Fruit fly (Drosophila melanogaster) whole organism, embryonic: Measurements from ENCODE around the gene CG43389.
A peak's percentile ranks its signal among the peaks of the same experiment; 100 is the strongest.

Experiments
- Bgb ChIP-seq: fragments of 200-800 bp; sonication (Bioruptor generic); IDR thresholded peaks from 2 replicates; pipeline ENCODE4 v1.3.6; 2022; ENCODE audit warnings: missing biosample characterization, missing genetic modification characterization; ENCODE audit not compliant: partially characterized antibody
- Blimp-1 ChIP-seq: fragments of 200-800 bp; sonication (Bioruptor generic); optimal IDR thresholded peaks from 3 replicates; lab custom pipeline; 2018; ENCODE audit warnings: missing biosample characterization, missing genetic modification characterization, mild to moderate bottlenecking, moderate library complexity, missing genetic modification reagents
- CG10209 ChIP-seq: fragments of 200-800 bp; sonication (Bioruptor generic); optimal IDR thresholded peaks from 3 replicates; lab custom pipeline; 2017; ENCODE audit warnings: missing biosample characterization, mild to moderate bottlenecking, missing genetic modification characterization, missing genetic modification reagents
- CG11085 ChIP-seq: fragments of 200-800 bp; sonication (Bioruptor generic); IDR thresholded peaks from 2 replicates; pipeline ENCODE4 v1.3.6; 2022; ENCODE audit warnings: missing biosample characterization, missing genetic modification characterization
- CG12071 ChIP-seq: fragments of 200-800 bp; sonication (Bioruptor generic); optimal IDR thresholded peaks from 3 replicates; lab custom pipeline; 2018; ENCODE audit warnings: missing biosample characterization, mild to moderate bottlenecking, missing genetic modification characterization
- CG14667 ChIP-seq: fragments of 200-800 bp; sonication (Bioruptor generic); IDR thresholded peaks from 2 replicates; pipeline ENCODE4 v1.3.6; 2022; ENCODE audit warnings: missing biosample characterization, missing genetic modification characterization
- CG15696 ChIP-seq: fragments of 200-800 bp; sonication (Bioruptor generic); optimal IDR thresholded peaks from 2 replicates; lab custom pipeline; 2019; ENCODE audit warnings: missing biosample characterization, mild to moderate bottlenecking, missing genetic modification characterization, moderate library complexity
- CG17361 ChIP-seq: fragments of 200-800 bp; sonication (Bioruptor generic); IDR thresholded peaks from 3 replicates; pipeline ENCODE4 v1.3.6; 2022; ENCODE audit warnings: missing biosample characterization, missing genetic modification characterization
- CG18262 ChIP-seq: fragments of 200-800 bp; optimal IDR thresholded peaks from 3 replicates; lab custom pipeline; 2019; ENCODE audit warnings: missing biosample characterization, mild to moderate bottlenecking, missing genetic modification characterization, moderate library complexity
- CG18764 ChIP-seq: fragments of 200-800 bp; sonication (Bioruptor generic); optimal IDR thresholded peaks from 3 replicates; lab custom pipeline; 2016; ENCODE audit warnings: missing biosample characterization, missing genetic modification characterization
- CG4360 ChIP-seq: fragments of 200-800 bp; sonication (Bioruptor generic); IDR thresholded peaks from 2 replicates; pipeline ENCODE4 v1.3.6; 2022; ENCODE audit warnings: missing biosample characterization, missing genetic modification characterization
- CG5953 ChIP-seq: fragments of 200-800 bp; sonication (Bioruptor generic); IDR thresholded peaks from 2 replicates; pipeline ENCODE4 v1.3.6; 2022; ENCODE audit warnings: missing biosample characterization, missing genetic modification characterization
- CG6254 ChIP-seq: fragments of 200-800 bp; sonication (Bioruptor generic); optimal IDR thresholded peaks from 3 replicates; lab custom pipeline; 2017; ENCODE audit warnings: mild to moderate bottlenecking, missing biosample characterization, missing genetic modification reagents, missing genetic modification characterization
- CG9727 ChIP-seq: fragments of 200-800 bp; sonication (Bioruptor generic); optimal IDR thresholded peaks from 3 replicates; lab custom pipeline; 2017; ENCODE audit warnings: missing biosample characterization, mild to moderate bottlenecking, missing genetic modification characterization
- Dp ChIP-seq: fragments of 200-800 bp; sonication (Bioruptor generic); optimal IDR thresholded peaks from 2 replicates; lab custom pipeline; 2018; ENCODE audit warnings: missing biosample characterization, mild to moderate bottlenecking, missing genetic modification characterization, moderate library complexity
- E2f2 ChIP-seq: fragments of 200-800 bp; sonication (Bioruptor generic); IDR thresholded peaks from 2 replicates; pipeline ENCODE4 v1.3.6; 2022; ENCODE audit warnings: missing biosample characterization, missing genetic modification characterization
- Gug ChIP-seq: fragments of 200-800 bp; sonication (Bioruptor generic); IDR thresholded peaks from 4 replicates; pipeline ENCODE4 v1.3.6; 2022; ENCODE audit warnings: missing biosample characterization, missing genetic modification characterization
- H15 ChIP-seq: fragments of 200-800 bp; sonication (Bioruptor generic); IDR thresholded peaks from 3 replicates; pipeline ENCODE4 v1.3.6; 2022; ENCODE audit warnings: missing biosample characterization, missing genetic modification characterization
- H2.0 ChIP-seq: fragments of 200-800 bp; sonication (Bioruptor generic); IDR thresholded peaks from 2 replicates; pipeline ENCODE4 v1.3.6; 2022; ENCODE audit warnings: missing biosample characterization, missing genetic modification characterization
- Med ChIP-seq: fragments of 200-800 bp; sonication (Bioruptor generic); peaks from one replicate; lab custom pipeline; 2016; ENCODE audit warnings: missing biosample characterization, missing genetic modification characterization, mild to moderate bottlenecking, inconsistent platforms, moderate library complexity
- Mes4 ChIP-seq: fragments of 200-800 bp; sonication (Bioruptor generic); optimal IDR thresholded peaks from 2 replicates; lab custom pipeline; 2016; ENCODE audit warnings: missing biosample characterization, missing genetic modification characterization
- NFAT ChIP-seq: fragments of 200-800 bp; sonication (Bioruptor generic); IDR thresholded peaks from 2 replicates; pipeline ENCODE4 v1.3.6; 2022; ENCODE audit warnings: missing biosample characterization, missing genetic modification characterization
- Neu2 ChIP-seq: fragments of 200-800 bp; sonication (Bioruptor generic); optimal IDR thresholded peaks from 3 replicates; lab custom pipeline; 2016; ENCODE audit warnings: missing biosample characterization, missing genetic modification characterization, borderline replicate concordance
- Xbp1 ChIP-seq: fragments of 200-800 bp; sonication (Bioruptor generic); optimal IDR thresholded peaks from 3 replicates; lab custom pipeline; 2016; ENCODE audit warnings: missing biosample characterization, mild to moderate bottlenecking, missing genetic modification characterization
- chif ChIP-seq, 2 experiments: fragments of 200-800 bp; sonication (Bioruptor generic); optimal IDR thresholded peaks; 3 replicates each; lab custom pipeline; 2016; ENCODE audit warnings: missing biosample characterization in 2 of 2, missing genetic modification characterization in 2 of 2
- fd96Cb ChIP-seq: fragments of 200-800 bp; sonication (Bioruptor generic); optimal IDR thresholded peaks from 2 replicates; lab custom pipeline; 2018; ENCODE audit warnings: missing biosample characterization, mild to moderate bottlenecking, missing genetic modification characterization, moderate library complexity
- ind ChIP-seq: fragments of 200-800 bp; sonication (Bioruptor generic); optimal IDR thresholded peaks from 3 replicates; lab custom pipeline; 2016; ENCODE audit warnings: missing biosample characterization, missing genetic modification characterization
- kay ChIP-seq: fragments of 200-800 bp; sonication (Bioruptor generic); optimal IDR thresholded peaks from 2 replicates; lab custom pipeline; 2016; ENCODE audit warnings: missing biosample characterization, missing genetic modification characterization
- klu ChIP-seq: fragments of 200-800 bp; sonication (Bioruptor generic); IDR thresholded peaks from 2 replicates; pipeline ENCODE4 v1.3.6; 2022; ENCODE audit warnings: missing biosample characterization, missing genetic modification characterization
- lov ChIP-seq, 2 experiments: fragments of 200-800 bp in 1 of 2; fragments of >200 bp in 1 of 2; sonication (Bioruptor generic) in 1 of 2; IDR thresholded peaks in 1 of 2; optimal IDR thresholded peaks in 1 of 2; 2 replicates in 1 of 2; 3 replicates in 1 of 2; pipeline versions ENCODE4 v1.3.6 to Lab custom; 2017 to 2022; ENCODE audit warnings: missing biosample characterization in 1 of 2, missing genetic modification characterization in 1 of 2
- peb ChIP-seq: fragments of 200-800 bp; sonication (Bioruptor generic); IDR thresholded peaks from 2 replicates; pipeline ENCODE4 v1.3.6; 2022; ENCODE audit warnings: missing biosample characterization, missing genetic modification characterization
- prd ChIP-seq, 3 experiments: fragments of >200 bp in 2 of 3; fragments of 200-800 bp in 1 of 3; sonication (Bioruptor generic) in 1 of 3; optimal IDR thresholded peaks in 2 of 3; IDR thresholded peaks in 1 of 3; 2 replicates in 2 of 3; 3 replicates in 1 of 3; pipeline versions ENCODE4 v1.3.6 to Lab custom; 2017 to 2022; ENCODE audit warnings: missing biosample characterization in 1 of 3, missing genetic modification characterization in 1 of 3
- sim ChIP-seq: fragments of 200-800 bp; sonication (Bioruptor generic); IDR thresholded peaks from 2 replicates; pipeline ENCODE4 v1.3.6; 2022; ENCODE audit warnings: missing biosample characterization, missing genetic modification characterization
- sima ChIP-seq: fragments of 200-800 bp; sonication (Bioruptor generic); optimal IDR thresholded peaks from 2 replicates; lab custom pipeline; 2016; ENCODE audit warnings: missing biosample characterization, missing genetic modification characterization
- sisA ChIP-seq: fragments of 200-800 bp; sonication (Bioruptor generic); IDR thresholded peaks from 2 replicates; pipeline ENCODE4 v1.3.6; 2022; ENCODE audit warnings: missing biosample characterization, missing genetic modification characterization

CG43389 gene

dm6 chr3L:3288414-3288813, 40.6 kb downstream of the CG43389 start (continued):
- no peak for TF ChIP-seq Mes4
- no peak for TF ChIP-seq lov (optimal IDR thresholded peaks at IDR 0.05; lab: Kevin White, UChicago)
- peak; percentile 56; the same call in 1 of the 3 replicates for TF ChIP-seq lov (GFP tag; IDR thresholded peaks at IDR 0.05; lab: Robert Waterston, UW)
- TF ChIP-seq CG11085 (GFP tag; lab: Robert Waterston, UW) = 0 out of 2 replicates have a peak, but pooled peaks have one; percentile 44
- no peak for TF ChIP-seq Neu2 (GFP tag; lab: Kevin White, UChicago)
- TF ChIP-seq Dp (GFP tag; lab: Kevin White, UChicago) = peak; percentile 26
- peak; percentile 29 for TF ChIP-seq ind
- TF ChIP-seq CG9727 (GFP tag; lab: Kevin White, UChicago) = no peak
- TF ChIP-seq CG17361 (GFP tag; lab: Robert Waterston, UW) = peak; percentile 40; the same call in 1 of the 3 replicates
- no peak for TF ChIP-seq sim (GFP tag; lab: Robert Waterston, UW)
- no peak for TF ChIP-seq CG10209 (GFP tag; lab: Kevin White, UChicago)
- TF ChIP-seq sima (GFP tag; lab: Kevin White, UChicago) = no peak
- peak; percentile 84 for TF ChIP-seq NFAT (GFP tag; lab: Robert Waterston, UW)
- TF ChIP-seq CG18764 (GFP tag; lab: Kevin White, UChicago) = peak; percentile 12
- peak; percentile 29; the same call in 1 of the 4 replicates for TF ChIP-seq Gug
- no peak for TF ChIP-seq klu (GFP tag; lab: Robert Waterston, UW)
- TF ChIP-seq CG5953 (GFP tag; lab: Robert Waterston, UW) = no peak
- TF ChIP-seq Med (GFP tag; lab: Kevin White, UChicago) = peak; percentile 16
- TF ChIP-seq CG6254 = no peak
- TF ChIP-seq Xbp1 (GFP tag; lab: Kevin White, UChicago) = peak; percentile 31
- peak; percentile 56 for TF ChIP-seq sisA (GFP tag; lab: Robert Waterston, UW)
- peak; percentile 76 for TF ChIP-seq E2f2 (GFP tag; lab: Robert Waterston, UW)
- TF ChIP-seq Blimp-1 (GFP tag; lab: Kevin White, UChicago) = peak; percentile 11
- TF ChIP-seq CG18262 = peak; percentile 29
- TF ChIP-seq H2.0 (GFP tag; lab: Robert Waterston, UW) = peak; percentile 52
- TF ChIP-seq prd (optimal IDR thresholded peaks at IDR 0.05; lab: Kevin White, UChicago) = no peak
- peak; percentile 53; the same call in 2 of the 3 replicates for TF ChIP-seq prd (GFP tag; IDR thresholded peaks at IDR 0.05; lab: Robert Waterston, UW)
- peak; percentile 42; the same call in 1 of the 3 replicates for TF ChIP-seq H15 (GFP tag; lab: Robert Waterston, UW)
- peak; percentile 47 for TF ChIP-seq CG14667 (GFP tag; lab: Robert Waterston, UW)
- no peak for TF ChIP-seq kay
- 0 out of 2 replicates have a peak, but pooled peaks have one; percentile 33 for TF ChIP-seq Bgb
- TF ChIP-seq CG4360 = peak; percentile 24; the same call in 1 of the 2 replicates
- peak; percentile 3 for TF ChIP-seq fd96Cb (tag; lab: Kevin White, UChicago)
- peak; percentile 18 for TF ChIP-seq CG15696 (tag; lab: Kevin White, UChicago)

dm6 chr3L:3291159-3291558, 43.3 kb downstream of the CG43389 start, which contains the start of gene CG12009:
Gene CG12009 (plus strand): TSS chr3L:3291459.
- no peak for TF ChIP-seq chif (GFP tag; optimal IDR thresholded peaks at IDR 0.05; lab: Kevin White, UChicago)
- TF ChIP-seq H2.0 (GFP tag; lab: Robert Waterston, UW) = no peak
- TF ChIP-seq CG12071 (GFP tag; lab: Kevin White, UChicago) = no peak
- no peak for TF ChIP-seq peb (GFP tag; lab: Robert Waterston, UW)
